Fruit fly (Drosophila melanogaster) whole organism, prepupa: ENCODE data around the gene HipHop.

Source experiments
- Blimp-1 ChIP-seq: fragments of 200-800 bp; sonication (Bioruptor generic); optimal IDR thresholded peaks from 3 replicates; lab custom pipeline; 2017; ENCODE audit warnings: missing biosample characterization, missing genetic modification characterization, mild to moderate bottlenecking, moderate library complexity, missing genetic modification reagents
- CG10669 ChIP-seq: fragments of 200-800 bp; sonication (Bioruptor generic); optimal IDR thresholded peaks from 3 replicates; lab custom pipeline; 2018; ENCODE audit warnings: missing biosample characterization, mild to moderate bottlenecking, missing genetic modification characterization, moderate library complexity
- CG11294 ChIP-seq: fragments of 200-800 bp; sonication (Bioruptor generic); IDR thresholded peaks from 2 replicates; pipeline ENCODE4 v1.3.6; 2022; ENCODE audit warnings: missing biosample characterization, missing genetic modification characterization
- CG11762 ChIP-seq: fragments of 200-800 bp; sonication (Bioruptor generic); optimal IDR thresholded peaks from 3 replicates; lab custom pipeline; 2016; ENCODE audit warnings: missing biosample characterization, missing genetic modification characterization; ENCODE audit not compliant: insufficient read depth
- CG15336 ChIP-seq: fragments of 200-800 bp; sonication (Bioruptor generic); IDR thresholded peaks from 2 replicates; pipeline ENCODE4 v1.3.6; 2022; ENCODE audit warnings: missing biosample characterization, missing genetic modification characterization
- CG1621 ChIP-seq: fragments of 200-800 bp; sonication (Bioruptor generic); optimal IDR thresholded peaks from 3 replicates; lab custom pipeline; 2018; ENCODE audit warnings: missing biosample characterization, mild to moderate bottlenecking, missing genetic modification characterization
- CG16779 ChIP-seq: fragments of 200-800 bp; sonication (Bioruptor generic); optimal IDR thresholded peaks from 3 replicates; lab custom pipeline; 2017; ENCODE audit warnings: missing biosample characterization, mild to moderate bottlenecking, missing genetic modification characterization
- CG3032 ChIP-seq: fragments of 200-800 bp; optimal IDR thresholded peaks from 2 replicates; lab custom pipeline; 2019; ENCODE audit warnings: missing biosample characterization, mild to moderate bottlenecking, missing genetic modification characterization, moderate library complexity
- CG32006 ChIP-seq: fragments of 200-800 bp; sonication (Bioruptor generic); optimal IDR thresholded peaks from 3 replicates; lab custom pipeline; 2017; ENCODE audit warnings: missing biosample characterization, mild to moderate bottlenecking, missing genetic modification characterization
- CG34406 ChIP-seq: fragments of 200-800 bp; sonication (Bioruptor generic); optimal IDR thresholded peaks from 3 replicates; lab custom pipeline; 2016; ENCODE audit warnings: missing biosample characterization, missing genetic modification characterization
- CG3919 ChIP-seq: fragments of 200-800 bp; sonication (Bioruptor generic); optimal IDR thresholded peaks from 3 replicates; lab custom pipeline; 2016; ENCODE audit warnings: missing biosample characterization, missing genetic modification characterization
- CG4318 ChIP-seq: fragments of 200-800 bp; sonication (Bioruptor generic); optimal IDR thresholded peaks from 3 replicates; lab custom pipeline; 2017; ENCODE audit warnings: missing biosample characterization, mild to moderate bottlenecking, missing genetic modification characterization
- CG6163 ChIP-seq: fragments of 200-800 bp; sonication (Bioruptor generic); IDR thresholded peaks from 3 replicates; pipeline ENCODE4 v1.3.6; 2022; ENCODE audit warnings: missing biosample characterization, missing genetic modification characterization
- CG6276 ChIP-seq: fragments of 200-800 bp; sonication (Bioruptor generic); optimal IDR thresholded peaks from 2 replicates; lab custom pipeline; 2017; ENCODE audit warnings: missing biosample characterization, mild to moderate bottlenecking, missing genetic modification characterization
- CG6792 ChIP-seq: fragments of 200-800 bp; sonication (Bioruptor generic); optimal IDR thresholded peaks from 3 replicates; lab custom pipeline; 2016; ENCODE audit warnings: missing biosample characterization, missing genetic modification characterization
- CG6854 ChIP-seq: fragments of 200-800 bp; sonication (Bioruptor generic); optimal IDR thresholded peaks from 2 replicates; lab custom pipeline; 2017; ENCODE audit warnings: missing biosample characterization, mild to moderate bottlenecking, missing genetic modification characterization
- CG7368 ChIP-seq: fragments of 200-800 bp; sonication (Bioruptor generic); optimal IDR thresholded peaks from 3 replicates; lab custom pipeline; 2016; ENCODE audit warnings: missing biosample characterization, missing genetic modification characterization
- CG8119 ChIP-seq: fragments of 200-800 bp; sonication (Bioruptor generic); IDR thresholded peaks from 3 replicates; pipeline ENCODE4 v1.3.6; 2022; ENCODE audit warnings: missing biosample characterization, missing genetic modification characterization
- CG8319 ChIP-seq: fragments of 200-800 bp; sonication (Bioruptor generic); optimal IDR thresholded peaks from 3 replicates; lab custom pipeline; 2016; ENCODE audit warnings: missing biosample characterization, missing genetic modification characterization
- CG9139 ChIP-seq: fragments of 200-800 bp; sonication (Bioruptor generic); optimal IDR thresholded peaks from 3 replicates; lab custom pipeline; 2017; ENCODE audit warnings: missing biosample characterization, mild to moderate bottlenecking, missing genetic modification characterization
- Eip75B ChIP-seq: fragments of 200-800 bp; sonication (Bioruptor generic); optimal IDR thresholded peaks from 3 replicates; lab custom pipeline; 2016; ENCODE audit warnings: missing biosample characterization, missing genetic modification characterization
- Eip78C ChIP-seq: fragments of 200-800 bp; sonication (Bioruptor generic); peaks from one replicate; lab custom pipeline; 2016; ENCODE audit warnings: missing biosample characterization, missing genetic modification characterization
- Ets21C ChIP-seq: fragments of 200-800 bp; sonication (Bioruptor generic); optimal IDR thresholded peaks from 3 replicates; lab custom pipeline; 2016; ENCODE audit warnings: missing biosample characterization, missing genetic modification characterization
- Ets96B ChIP-seq: fragments of 200-800 bp; optimal IDR thresholded peaks from 2 replicates; lab custom pipeline; 2019; ENCODE audit warnings: missing biosample characterization, mild to moderate bottlenecking, missing genetic modification characterization, moderate library complexity
- Hr4 ChIP-seq: fragments of 200-800 bp; sonication (Bioruptor generic); optimal IDR thresholded peaks from 3 replicates; lab custom pipeline; 2016; ENCODE audit warnings: missing biosample characterization, missing genetic modification characterization
- Lpt ChIP-seq: fragments of 200-800 bp; sonication (Bioruptor generic); optimal IDR thresholded peaks from 3 replicates; lab custom pipeline; 2016; ENCODE audit warnings: missing biosample characterization, missing genetic modification characterization
- Met ChIP-seq: fragments of 200-800 bp; sonication (Bioruptor generic); optimal IDR thresholded peaks from 3 replicates; lab custom pipeline; 2016; ENCODE audit warnings: missing biosample characterization, missing genetic modification characterization
- Smox ChIP-seq: fragments of 200-800 bp; sonication (Bioruptor generic); optimal IDR thresholded peaks from 3 replicates; lab custom pipeline; 2016; ENCODE audit warnings: missing biosample characterization, missing genetic modification characterization
- Sox14 ChIP-seq: fragments of 200-800 bp; sonication (Bioruptor generic); optimal IDR thresholded peaks from 3 replicates; lab custom pipeline; 2016; ENCODE audit warnings: missing biosample characterization, missing genetic modification characterization
- Sox15 ChIP-seq: fragments of 200-800 bp; sonication (Bioruptor generic); optimal IDR thresholded peaks from 3 replicates; lab custom pipeline; 2016; ENCODE audit warnings: missing biosample characterization, missing genetic modification characterization
- achi ChIP-seq: fragments of 200-800 bp; sonication (Bioruptor generic); optimal IDR thresholded peaks from 3 replicates; lab custom pipeline; 2016; ENCODE audit warnings: missing biosample characterization, missing genetic modification characterization
- cyc ChIP-seq: fragments of 200-800 bp; sonication (Bioruptor generic); optimal IDR thresholded peaks from 3 replicates; lab custom pipeline; 2016; ENCODE audit warnings: missing biosample characterization, missing genetic modification characterization
- dac ChIP-seq: fragments of 200-800 bp; sonication (Bioruptor generic); optimal IDR thresholded peaks from 2 replicates; lab custom pipeline; 2017; ENCODE audit warnings: missing biosample characterization, mild to moderate bottlenecking, missing genetic modification characterization
- fkh ChIP-seq: fragments of 200-800 bp; sonication (Bioruptor generic); optimal IDR thresholded peaks from 3 replicates; lab custom pipeline; 2017; ENCODE audit warnings: missing biosample characterization, mild to moderate bottlenecking, missing genetic modification characterization, moderate library complexity
- lz ChIP-seq: fragments of 200-800 bp; sonication (Bioruptor generic); optimal IDR thresholded peaks from 3 replicates; lab custom pipeline; 2016; ENCODE audit warnings: missing biosample characterization, missing genetic modification characterization
- net ChIP-seq: fragments of 200-800 bp; sonication (Bioruptor generic); optimal IDR thresholded peaks from 3 replicates; lab custom pipeline; 2016; ENCODE audit warnings: missing biosample characterization, missing genetic modification characterization
- pdm3 ChIP-seq: fragments of 200-800 bp; sonication (Bioruptor generic); optimal IDR thresholded peaks from 3 replicates; lab custom pipeline; 2016; ENCODE audit warnings: missing biosample characterization, missing genetic modification characterization
- salr ChIP-seq, 2 experiments: fragments of 200-800 bp; sonication (Bioruptor generic); optimal IDR thresholded peaks; 3 replicates each; lab custom pipeline; 2016 to 2018; ENCODE audit warnings: missing biosample characterization in 2 of 2, missing genetic modification characterization in 2 of 2, mild to moderate bottlenecking in 1 of 2
- topi ChIP-seq: fragments of 200-800 bp; sonication (Bioruptor generic); optimal IDR thresholded peaks from 3 replicates; lab custom pipeline; 2016; ENCODE audit warnings: missing biosample characterization, missing genetic modification characterization
- vri ChIP-seq: fragments of 200-800 bp; sonication (Bioruptor generic); optimal IDR thresholded peaks from 3 replicates; lab custom pipeline; 2016; ENCODE audit warnings: missing biosample characterization, mild to moderate bottlenecking, missing genetic modification characterization

The HipHop gene

dm6 chr3L:18860467-18860866 lies 39.5 kb downstream of the HipHop start:
- TF ChIP-seq Lpt (GFP tag; lab: Kevin White, UChicago) (no peak), achi (GFP tag; lab: Kevin White, UChicago) (no peak), CG1621 (tag; lab: Kevin White, UChicago) (no peak), CG11294 (GFP tag; lab: Robert Waterston, UW) (no peak), vri (GFP tag; lab: Kevin White, UChicago) (no peak), fkh (GFP tag; lab: Kevin White, UChicago) (no peak), Eip78C (GFP tag; lab: Kevin White, UChicago) (no peak), Hr4 (GFP tag; lab: Kevin White, UChicago) (no peak), CG8319 (no peak), net (no peak), CG3919 (GFP tag; lab: Kevin White, UChicago) (no peak), CG4318 (GFP tag; lab: Kevin White, UChicago) (no peak), Blimp-1 (GFP tag; lab: Kevin White, UChicago) (no peak), topi (no peak), CG6276 (GFP tag; lab: Kevin White, UChicago) (no peak), CG7368 (GFP tag; lab: Kevin White, UChicago) (no peak), Ets21C (no peak)

dm6 chr3L:18861893-18862292 lies 40.9 kb downstream of the HipHop start:
- no peak for TF ChIP-seq Sox15 (GFP tag; lab: Kevin White, UChicago)
- TF ChIP-seq, all 60 proteins: peak for 0

- TF ChIP-seq Blimp-1 (GFP tag; lab: Kevin White, UChicago), result no peak
- peak; percentile 30 for TF ChIP-seq vri (GFP tag; lab: Kevin White, UChicago)
Observed at dm6 chr3L:18863327-18863726, 42.4 kb downstream of the HipHop start, which contains the start of gene CG6865. CG6865 (plus strand) TSS chr3L:18863647.

dm6 chr3L:18865447-18866367 lies 44.7 kb downstream of the HipHop start, which contains the start of gene CG14074:
CG14074 (plus strand) TSS chr3L:18866225.
- TF ChIP-seq Ets21C, result no peak
- TF ChIP-seq salr (GFP tag; optimal IDR thresholded peaks at IDR 0.05; lab: Kevin White, UChicago), result no peak
- no peak for TF ChIP-seq CG10669 (GFP tag; lab: Kevin White, UChicago)
- TF ChIP-seq CG3919 (GFP tag; lab: Kevin White, UChicago), result no peak
- TF ChIP-seq CG4318 (GFP tag; lab: Kevin White, UChicago), result no peak
- TF ChIP-seq CG34406 (GFP tag; lab: Kevin White, UChicago), result no peak
- no peak for TF ChIP-seq CG8119 (GFP tag; lab: Robert Waterston, UW)
- peak; percentile 83 for TF ChIP-seq fkh (GFP tag; lab: Kevin White, UChicago)
- no peak for TF ChIP-seq CG6854

- TF ChIP-seq Met (peak; percentile 83), pdm3 (GFP tag; lab: Kevin White, UChicago) (peak; percentile 77), lz (GFP tag; lab: Kevin White, UChicago) (peak; percentile 73), net (no peak), CG3032 (tag; lab: Kevin White, UChicago) (peak; percentile 79), CG11294 (GFP tag; lab: Robert Waterston, UW) (peak; percentile 76), Ets96B (peak; percentile 80), CG16779 (no peak), Eip78C (GFP tag; lab: Kevin White, UChicago) (peak; percentile 95), Sox14 (GFP tag; lab: Kevin White, UChicago) (peak; percentile 73), cyc (GFP tag; lab: Kevin White, UChicago) (peak; percentile 66), Ets21C (peak; percentile 47), Smox (GFP tag; lab: Kevin White, UChicago) (no peak), CG6854 (peak; percentile 71), CG1621 (tag; lab: Kevin White, UChicago) (no peak), vri (GFP tag; lab: Kevin White, UChicago) (peak; percentile 73), CG15336 (GFP tag; lab: Robert Waterston, UW) (peak; percentile 93), CG11762 (GFP tag; lab: Kevin White, UChicago) (peak; percentile 6), CG32006 (GFP tag; lab: Kevin White, UChicago) (no peak), CG6276 (GFP tag; lab: Kevin White, UChicago) (no peak), Eip75B (GFP tag; lab: Kevin White, UChicago) (peak; percentile 75), CG6792 (GFP tag; lab: Kevin White, UChicago) (peak; percentile 74), fkh (GFP tag; lab: Kevin White, UChicago) (peak; percentile 84), dac (GFP tag; lab: Kevin White, UChicago) (no peak), CG6163 (GFP tag; lab: Robert Waterston, UW) (peak; percentile 91), CG9139 (GFP tag; lab: Kevin White, UChicago) (no peak)
Observed at dm6 chr3L:18867521-18867920, 46.5 kb downstream of the HipHop start, which contains the start of gene Dysb. Dysb (plus strand) TSS chr3L:18867771.
